Worm (Caenorhabditis elegans) whole organism, L4/young adult: Measurements from ENCODE around the gene srh-21.
"Not testable (repeated sequence)": the region's sequence is repeated elsewhere in the genome, so short reads cannot be mapped to it uniquely, and the experiment has no call there.

Experiments
- W03F9.2 ChIP-seq: fragments of 150-350 bp; optimal IDR thresholded peaks from 2 replicates; lab custom pipeline; 2014; ENCODE audit warnings: missing biosample characterization, missing genetic modification characterization
- dao-5 ChIP-seq: sonication (generic microtip); optimal IDR thresholded peaks from 2 replicates; lab custom pipeline; 2016; ENCODE audit warnings: missing genotype, missing genetic modification characterization, moderate library complexity, missing compliant biosample characterization
- him-1 ChIP-seq: sonication (generic microtip); optimal IDR thresholded peaks from 2 replicates; lab custom pipeline; 2016; ENCODE audit warnings: missing genotype, missing genetic modification reagents, missing genetic modification characterization, missing compliant biosample characterization

srh-21 gene

ce11 chrV:4926371-4926770, at the start of gene srh-21:
Gene srh-21, plus strand, starts transcription at chrV:4926671.
- TF ChIP-seq dao-5 (tag; lab: Kevin White, UChicago), result no peak
- no peak for TF ChIP-seq him-1 (tag; lab: Kevin White, UChicago)
- TF ChIP-seq W03F9.2, result no peak

DNA sequence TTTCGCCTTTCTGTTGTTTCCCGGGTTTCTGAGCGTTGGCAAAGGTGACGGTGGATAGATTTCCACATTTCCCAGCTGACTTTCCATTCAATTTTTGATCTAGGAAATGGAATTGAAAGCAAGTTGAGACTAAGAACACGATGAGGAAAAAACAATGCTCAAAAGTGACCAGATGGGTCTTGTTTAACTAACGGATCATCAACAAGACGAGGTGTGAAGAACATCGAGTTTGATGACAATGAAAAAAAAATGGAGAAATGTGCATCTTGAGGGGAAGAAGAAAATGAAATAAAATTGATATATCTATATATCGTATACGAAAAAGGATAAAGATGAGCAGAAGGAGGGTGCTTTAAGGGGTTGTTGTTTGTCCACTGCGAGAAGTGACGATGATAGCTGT, 48.9 kb upstream of the srh-21 start, which contains the start of gene T19H12.6:
T19H12.6 (minus strand) TSS at position 101 of the 400 bp plus-strand sequence.
- TF ChIP-seq W03F9.2 (no peak), dao-5 (tag; lab: Kevin White, UChicago) (no peak), him-1 (tag; lab: Kevin White, UChicago) (no peak)

DNA sequence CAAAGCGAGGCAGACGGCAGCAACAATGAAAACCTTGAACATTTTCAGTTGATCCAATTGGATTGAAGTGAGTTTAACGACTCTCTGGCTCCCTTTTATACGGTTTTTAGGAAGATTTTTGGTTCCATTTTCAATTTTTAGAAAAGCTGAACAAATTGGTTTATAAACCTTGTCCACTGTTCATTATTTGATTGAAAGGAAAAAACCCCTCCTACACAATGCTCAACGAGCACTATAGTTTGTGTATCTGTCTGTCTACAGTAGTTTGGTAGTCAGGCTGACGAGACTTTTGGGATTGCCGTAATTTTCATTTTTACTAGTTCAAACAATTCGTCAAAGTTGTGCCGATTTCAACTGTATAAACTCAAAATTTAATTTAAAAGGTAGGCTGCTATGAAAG, 47.2 kb upstream of the srh-21 start, which contains the start of gene T19H12.15:
T19H12.15 (minus strand) TSS at position 101 of the 400 bp plus-strand sequence.
- TF ChIP-seq dao-5 (tag; lab: Kevin White, UChicago), result no peak
- no peak for TF ChIP-seq him-1 (tag; lab: Kevin White, UChicago)
- no peak for TF ChIP-seq W03F9.2

ce11 chrV:4881377-4881776, 45.1 kb upstream of the srh-21 start, which contains the start of gene str-32:
Gene str-32, minus strand, starts transcription at chrV:4881477.
- TF ChIP-seq dao-5 (tag; lab: Kevin White, UChicago), result no peak
- TF ChIP-seq W03F9.2, result no peak
- TF ChIP-seq him-1 (tag; lab: Kevin White, UChicago), result no peak

ce11 chrV:4884490-4884889, 42.0 kb upstream of the srh-21 start, which contains the start of gene T19H12.12:
Gene T19H12.12, plus strand, starts transcription at chrV:4884790.
- no peak for TF ChIP-seq dao-5 (tag; lab: Kevin White, UChicago)
- no peak for TF ChIP-seq W03F9.2
- TF ChIP-seq him-1 (tag; lab: Kevin White, UChicago), result no peak

ce11 chrV:4885372-4885771, 41.1 kb upstream of the srh-21 start, which contains the start of gene T19H12.3:
Gene T19H12.3, plus strand, starts transcription at chrV:4885672.
- TF ChIP-seq dao-5 (tag; lab: Kevin White, UChicago) (no peak), W03F9.2 (no peak), him-1 (tag; lab: Kevin White, UChicago) (no peak)

DNA sequence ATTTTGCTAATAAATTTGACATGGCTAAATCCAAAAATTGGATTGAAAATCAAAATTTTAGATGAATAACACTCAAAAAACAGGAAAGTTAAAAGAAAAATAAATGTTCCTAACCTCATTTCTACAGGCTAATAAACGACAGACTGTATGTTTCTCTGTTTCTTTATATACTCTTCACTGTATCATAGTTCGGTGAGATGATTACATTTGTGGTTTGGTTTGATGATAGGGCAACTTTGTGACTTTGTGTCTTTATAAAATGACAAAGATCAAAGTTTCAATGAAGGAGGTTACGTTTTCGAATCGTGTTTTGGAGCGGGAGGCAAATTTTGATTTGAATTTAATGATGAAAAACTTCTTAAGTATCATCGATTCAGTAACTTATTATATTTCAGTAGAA, 37.0 kb upstream of the srh-21 start, which contains the start of gene ugt-12:
ugt-12 (minus strand) TSS at position 153 of the 400 bp plus-strand sequence.
- TF ChIP-seq him-1 (tag; lab: Kevin White, UChicago) (no peak), W03F9.2 (no peak), dao-5 (tag; lab: Kevin White, UChicago) (no peak)

DNA sequence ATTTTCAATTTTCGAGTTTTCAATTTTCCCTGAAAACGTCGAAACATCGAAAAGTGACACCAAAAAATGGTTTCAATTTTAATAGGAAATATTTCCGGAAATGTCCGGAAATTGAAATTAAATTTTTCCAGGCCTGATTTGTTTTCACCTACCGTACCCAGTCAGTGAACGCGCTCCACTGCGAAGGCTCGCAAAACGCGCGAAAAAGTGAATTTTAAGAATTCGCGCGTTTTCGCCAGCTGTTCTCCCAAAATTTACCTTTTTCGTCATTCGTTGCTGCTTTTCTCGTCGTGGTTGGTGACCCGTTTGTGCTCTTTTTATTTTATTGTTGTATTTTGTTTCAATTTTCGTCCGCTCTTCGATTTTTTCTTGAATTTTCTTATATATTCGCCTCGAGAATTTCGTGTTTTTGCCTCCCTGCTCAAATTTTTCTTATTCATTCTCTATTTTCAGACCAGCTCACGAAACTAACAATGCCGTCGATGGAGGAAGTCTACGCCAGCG, 36.4 kb upstream of the srh-21 start, which contains the start of gene T19H12.2:
T19H12.2 (plus strand) TSS at position 454 of the 504 bp plus-strand sequence.
- TF ChIP-seq dao-5 (tag; lab: Kevin White, UChicago) (no peak), W03F9.2 (peak; percentile 2)

- TF ChIP-seq dao-5 (tag; lab: Kevin White, UChicago) (no peak), W03F9.2 (no peak), him-1 (tag; lab: Kevin White, UChicago) (no peak)
Measured at ce11 chrV:4890781-4891180, 35.7 kb upstream of the srh-21 start.

ce11 chrV:4891305-4891704, 35.2 kb upstream of the srh-21 start:
- TF ChIP-seq dao-5 (tag; lab: Kevin White, UChicago), result no peak
- no peak for TF ChIP-seq him-1 (tag; lab: Kevin White, UChicago)
- no peak for TF ChIP-seq W03F9.2

- no peak for TF ChIP-seq dao-5 (tag; lab: Kevin White, UChicago)
Measured at ce11 chrV:4894971-4895370, 31.5 kb upstream of the srh-21 start, which contains the start of gene ugt-11. Gene ugt-11, minus strand, starts transcription at chrV:4895071.

ce11 chrV:4895744-4896143, 30.7 kb upstream of the srh-21 start, which contains the start of gene ugt-9:
Gene ugt-9, plus strand, starts transcription at chrV:4896048.
- TF ChIP-seq dao-5 (tag; lab: Kevin White, UChicago) (no peak), W03F9.2 (no peak), him-1 (tag; lab: Kevin White, UChicago) (no peak)

DNA sequence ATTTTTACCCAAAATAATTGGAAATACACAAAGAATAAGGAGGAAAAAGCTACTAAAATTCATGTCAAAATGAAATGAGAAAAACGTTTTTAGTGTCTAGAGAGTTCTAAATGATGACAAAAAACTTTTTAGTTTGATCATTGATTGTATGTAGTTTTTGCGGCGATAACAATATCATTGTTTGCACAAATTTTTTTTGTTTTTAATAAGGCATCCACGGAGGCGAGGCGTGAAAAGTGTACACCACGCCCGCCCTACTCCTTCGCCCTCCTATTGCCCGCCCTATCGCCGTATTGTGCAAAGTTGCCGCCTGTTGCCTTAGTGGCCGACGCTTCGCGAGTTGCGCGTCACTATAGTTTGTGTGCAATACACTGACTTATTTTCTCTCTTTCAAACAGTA, 26.5 kb upstream of the srh-21 start, which contains the start of gene ugt-10:
ugt-10 (minus strand) TSS at position 101 of the 400 bp plus-strand sequence.
- TF ChIP-seq dao-5 (tag; lab: Kevin White, UChicago); W03F9.2; him-1 (tag; lab: Kevin White, UChicago): not testable (repeated sequence)

ce11 chrV:4901074-4901473, 25.4 kb upstream of the srh-21 start, which contains the start of gene ugt-67:
Gene ugt-67, plus strand, starts transcription at chrV:4901374.
- TF ChIP-seq him-1 (tag; lab: Kevin White, UChicago) (no peak), W03F9.2 (no peak), dao-5 (tag; lab: Kevin White, UChicago) (no peak)
